Fruit fly (Drosophila melanogaster): ENCODE measurements around the gene Cpr30B.

DNA sequence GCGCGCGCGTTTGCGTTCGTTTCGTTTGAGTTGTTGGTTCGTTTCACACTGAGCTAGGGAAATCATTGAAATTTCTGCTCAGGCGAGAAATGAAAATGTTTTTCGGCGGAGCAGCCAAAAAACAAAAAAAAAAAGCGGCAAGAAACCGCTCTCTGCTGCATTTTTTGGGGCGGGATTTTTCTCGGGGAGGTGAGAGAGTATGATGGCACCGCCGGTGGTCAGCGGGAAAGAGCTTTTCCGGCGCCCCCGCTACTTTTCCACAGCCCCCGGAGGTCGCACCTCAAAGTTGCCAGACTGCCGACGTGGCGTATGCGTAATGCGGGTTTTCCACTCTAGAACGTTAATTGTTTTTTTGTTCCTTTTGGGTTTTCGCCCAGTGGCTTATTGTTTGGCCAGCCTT lies 22.7 kb downstream of the Cpr30B start, which contains the start of gene CG46468:
- no peak for TF ChIP-seq psq (optimal IDR thresholded peaks at IDR 0.05)
- no peak for TF ChIP-seq pan (optimal IDR thresholded peaks at IDR 0.05)
- TF ChIP-seq Dll (optimal IDR thresholded peaks at IDR 0.05), result no peak
